Worm (Caenorhabditis elegans) whole organism, L3 larva: ENCODE data around the gene F26C11.4.

Experiments
- R02D3.7 ChIP-seq: fragments of 150-350 bp; optimal IDR thresholded peaks from 2 replicates; lab custom pipeline; 2014; ENCODE audit warnings: missing biosample characterization, missing genetic modification characterization
- ZK546.5 ChIP-seq: sonication (generic microtip); optimal IDR thresholded peaks from 2 replicates; lab custom pipeline; 2017; ENCODE audit warnings: missing biosample characterization, missing genetic modification characterization
- aly-2 ChIP-seq: fragments of 150-350 bp; optimal IDR thresholded peaks from 2 replicates; lab custom pipeline; 2014; ENCODE audit warnings: missing biosample characterization, missing genetic modification characterization
- ama-1 ChIP-seq: fragments of 150-350 bp; optimal IDR thresholded peaks from 2 replicates; lab custom pipeline; 2018
- ceh-16 ChIP-seq: sonication (generic microtip); optimal IDR thresholded peaks from 2 replicates; lab custom pipeline; 2017; ENCODE audit warnings: missing biosample characterization, missing genetic modification characterization
- ceh-28 ChIP-seq: fragments of 150-350 bp; optimal IDR thresholded peaks from 2 replicates; lab custom pipeline; 2014; ENCODE audit warnings: missing biosample characterization, missing genetic modification reagents, missing genetic modification characterization
- ceh-82 ChIP-seq: fragments of 150-350 bp; optimal IDR thresholded peaks from 2 replicates; lab custom pipeline; 2014; ENCODE audit warnings: missing biosample characterization, missing genetic modification characterization
- ceh-9 ChIP-seq: sonication (generic microtip); optimal IDR thresholded peaks from 2 replicates; lab custom pipeline; 2018; ENCODE audit warnings: missing biosample characterization, missing genetic modification characterization
- daf-12 ChIP-seq: fragments of 150-350 bp; optimal IDR thresholded peaks from 2 replicates; lab custom pipeline; 2014; ENCODE audit warnings: missing biosample characterization, missing genetic modification reagents, missing genetic modification characterization
- egl-27 ChIP-seq: sonication (generic microtip); optimal IDR thresholded peaks from 4 replicates; lab custom pipeline; 2017; ENCODE audit warnings: missing biosample characterization, missing genetic modification reagents, missing genetic modification characterization
- egl-5 ChIP-seq: fragments of 150-350 bp; optimal IDR thresholded peaks from 2 replicates; lab custom pipeline; 2017; ENCODE audit warnings: missing biosample characterization, missing genetic modification reagents, missing genetic modification characterization, inconsistent platforms
- elt-1 ChIP-seq: fragments of 150-350 bp; optimal IDR thresholded peaks from 2 replicates; lab custom pipeline; 2014; ENCODE audit warnings: missing biosample characterization, missing genetic modification characterization
- elt-2 ChIP-seq: sonication (generic microtip); optimal IDR thresholded peaks from 2 replicates; lab custom pipeline; 2016; ENCODE audit warnings: missing genetic modification reagents, mild to moderate bottlenecking, missing genetic modification characterization, missing compliant biosample characterization
- elt-3 ChIP-seq, 3 experiments: fragments of 150-350 bp in 1 of 3; sonication (generic microtip) in 2 of 3; optimal IDR thresholded peaks; 2 replicates in 2 of 3; 4 replicates in 1 of 3; lab custom pipeline; 2014 to 2017; ENCODE audit warnings: missing biosample characterization in 3 of 3, missing genetic modification characterization in 3 of 3
- eor-1 ChIP-seq, 2 experiments: fragments of 150-350 bp; optimal IDR thresholded peaks; 2 replicates each; lab custom pipeline; 2014 to 2018; ENCODE audit warnings: missing biosample characterization in 2 of 2, missing genetic modification characterization in 2 of 2
- fkh-10 ChIP-seq: sonication (generic microtip); optimal IDR thresholded peaks from 2 replicates; lab custom pipeline; 2017; ENCODE audit warnings: missing biosample characterization, missing genetic modification reagents, missing genetic modification characterization
- fkh-2 ChIP-seq: fragments of 150-350 bp; optimal IDR thresholded peaks from 2 replicates; lab custom pipeline; 2014; ENCODE audit warnings: missing biosample characterization, missing genetic modification reagents, missing genetic modification characterization
- fos-1 ChIP-seq: fragments of 150-350 bp; optimal IDR thresholded peaks from 2 replicates; lab custom pipeline; 2014; ENCODE audit warnings: missing biosample characterization, missing genetic modification characterization
- hmg-11 ChIP-seq: sonication (generic microtip); optimal IDR thresholded peaks from 2 replicates; lab custom pipeline; 2016; ENCODE audit warnings: missing genetic modification characterization, missing compliant biosample characterization
- jun-1 ChIP-seq: fragments of 150-350 bp; optimal IDR thresholded peaks from 2 replicates; lab custom pipeline; 2014; ENCODE audit warnings: missing biosample characterization, missing genetic modification reagents, missing genetic modification characterization
- lin-15B ChIP-seq: fragments of 150-350 bp; optimal IDR thresholded peaks from 2 replicates; lab custom pipeline; 2014; ENCODE audit warnings: missing biosample characterization, missing genetic modification characterization
- lin-39 ChIP-seq: fragments of 150-350 bp; optimal IDR thresholded peaks from 2 replicates; lab custom pipeline; 2018; ENCODE audit warnings: missing biosample characterization, missing genetic modification reagents, missing genetic modification characterization
- lsy-12 ChIP-seq: sonication (generic microtip); optimal IDR thresholded peaks from 2 replicates; lab custom pipeline; 2016; ENCODE audit warnings: mild to moderate bottlenecking, missing genetic modification characterization, missing compliant biosample characterization
- mdl-1 ChIP-seq: fragments of 150-350 bp; optimal IDR thresholded peaks from 2 replicates; lab custom pipeline; 2014; ENCODE audit warnings: missing biosample characterization, missing genetic modification characterization
- mml-1 ChIP-seq: fragments of 150-350 bp; sonication (generic microtip); optimal IDR thresholded peaks from 3 replicates; lab custom pipeline; 2014; ENCODE audit warnings: missing biosample characterization, missing genetic modification characterization
- nfya-1 ChIP-seq: sonication (generic microtip); optimal IDR thresholded peaks from 2 replicates; lab custom pipeline; 2017; ENCODE audit warnings: missing genetic modification characterization, mild to moderate bottlenecking, missing compliant biosample characterization, antibody characterized with exemption, moderate library complexity; ENCODE audit not compliant: insufficient read depth
- nhr-11 ChIP-seq: fragments of 150-350 bp; optimal IDR thresholded peaks from 2 replicates; lab custom pipeline; 2014; ENCODE audit warnings: missing biosample characterization, missing genetic modification characterization
- nhr-12 ChIP-seq: fragments of 150-350 bp; optimal IDR thresholded peaks from 2 replicates; lab custom pipeline; 2014; ENCODE audit warnings: missing biosample characterization, missing genetic modification characterization
- nhr-23 ChIP-seq: fragments of 150-350 bp; optimal IDR thresholded peaks from 2 replicates; lab custom pipeline; 2014; ENCODE audit warnings: missing biosample characterization, missing genetic modification reagents, missing genetic modification characterization
- nhr-237 ChIP-seq: fragments of 150-350 bp; optimal IDR thresholded peaks from 2 replicates; lab custom pipeline; 2014; ENCODE audit warnings: missing biosample characterization, missing genetic modification characterization
- nhr-25 ChIP-seq: sonication (generic microtip); optimal IDR thresholded peaks from 2 replicates; lab custom pipeline; 2017; ENCODE audit warnings: missing biosample characterization, missing genetic modification characterization
- nhr-28 ChIP-seq: fragments of 150-350 bp; optimal IDR thresholded peaks from 2 replicates; lab custom pipeline; 2014; ENCODE audit warnings: missing biosample characterization, missing genetic modification characterization
- nhr-43 ChIP-seq: sonication (generic microtip); optimal IDR thresholded peaks from 2 replicates; lab custom pipeline; 2016; ENCODE audit warnings: mild to moderate bottlenecking, missing genetic modification characterization, missing compliant biosample characterization; ENCODE audit not compliant: poor library complexity, severe bottlenecking
- nhr-67 ChIP-seq: fragments of 150-350 bp; optimal IDR thresholded peaks from 2 replicates; lab custom pipeline; 2014; ENCODE audit warnings: missing biosample characterization, missing genetic modification characterization
- nhr-76 ChIP-seq: fragments of 150-350 bp; sonication (generic microtip); optimal IDR thresholded peaks from 5 replicates; lab custom pipeline; 2014; ENCODE audit warnings: missing biosample characterization, missing genetic modification characterization
- nhr-77 ChIP-seq: fragments of 150-350 bp; optimal IDR thresholded peaks from 2 replicates; lab custom pipeline; 2014; ENCODE audit warnings: missing biosample characterization, missing genetic modification characterization
- pha-4 ChIP-seq: fragments of 150-350 bp; optimal IDR thresholded peaks from 2 replicates; lab custom pipeline; 2014; ENCODE audit warnings: missing biosample characterization, missing genetic modification reagents, missing genetic modification characterization
- pqm-1 ChIP-seq: fragments of 150-350 bp; optimal IDR thresholded peaks from 2 replicates; lab custom pipeline; 2017; ENCODE audit warnings: missing biosample characterization, missing genetic modification characterization, inconsistent platforms
- sea-2 ChIP-seq: fragments of 150-350 bp; sonication (generic microtip); optimal IDR thresholded peaks from 4 replicates; lab custom pipeline; 2014; ENCODE audit warnings: missing biosample characterization, missing genetic modification reagents, missing genetic modification characterization
- skn-1 ChIP-seq: fragments of 150-350 bp; optimal IDR thresholded peaks from 2 replicates; lab custom pipeline; 2014; ENCODE audit warnings: missing biosample characterization, missing genetic modification characterization
- snpc-4 ChIP-seq: fragments of 150-350 bp; optimal IDR thresholded peaks from 2 replicates; lab custom pipeline; 2014; ENCODE audit warnings: missing biosample characterization, missing genetic modification characterization
- tbx-2 ChIP-seq: sonication (generic microtip); optimal IDR thresholded peaks from 2 replicates; lab custom pipeline; 2016; ENCODE audit warnings: mild to moderate bottlenecking, missing genetic modification characterization, missing compliant biosample characterization
- unc-39 ChIP-seq: sonication (generic microtip); optimal IDR thresholded peaks from 4 replicates; lab custom pipeline; 2017; ENCODE audit warnings: missing biosample characterization, missing genetic modification characterization
- unc-62 ChIP-seq: fragments of 150-350 bp; sonication (generic microtip); optimal IDR thresholded peaks from 4 replicates; lab custom pipeline; 2014; ENCODE audit warnings: missing biosample characterization, missing genetic modification reagents, missing genetic modification characterization
- ztf-11 ChIP-seq: fragments of 150-350 bp; optimal IDR thresholded peaks from 2 replicates; lab custom pipeline; 2014; ENCODE audit warnings: missing biosample characterization, missing genetic modification characterization
- ztf-4 ChIP-seq: fragments of 150-350 bp; optimal IDR thresholded peaks from 2 replicates; lab custom pipeline; 2014; ENCODE audit warnings: missing biosample characterization, missing genetic modification characterization

The F26C11.4 gene

DNA sequence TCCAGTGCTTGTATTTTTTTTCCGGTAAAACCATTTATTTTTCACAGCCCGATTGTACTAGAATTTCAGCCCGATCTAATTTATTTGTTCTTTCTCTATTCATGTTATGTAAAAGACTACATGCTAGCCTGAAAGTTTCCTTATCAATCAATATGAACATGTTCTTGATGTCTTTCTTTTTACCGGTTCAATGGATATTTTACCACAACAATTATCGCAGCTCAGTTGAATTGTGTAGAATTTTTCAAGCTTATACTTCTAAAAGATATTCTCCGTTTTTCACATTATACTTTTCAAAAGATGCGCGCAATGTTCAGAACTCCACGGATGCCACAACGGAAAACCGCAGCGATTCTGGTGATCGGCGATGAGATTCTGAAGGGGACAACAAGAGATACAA, 27.8 kb upstream of the F26C11.4 start, which contains the start of gene flad-1:
flad-1 (plus strand) TSS at position 301 of the 400 bp plus-strand sequence.
- no peak for TF ChIP-seq nhr-237 (tag; lab: Kevin White, UChicago)
- no peak for TF ChIP-seq nhr-11 (tag; lab: Kevin White, UChicago)
- TF ChIP-seq fkh-10 (GFP tag; lab: Kevin White, UChicago): no peak
- no peak for TF ChIP-seq mml-1 (tag; lab: Kevin White, UChicago)
- TF ChIP-seq nhr-77: no peak
- TF ChIP-seq nhr-23 (tag; lab: Kevin White, UChicago): no peak
- TF ChIP-seq sea-2 (GFP tag; lab: Kevin White, UChicago): no peak
- no peak for TF ChIP-seq egl-27 (tag; lab: Kevin White, UChicago)
- no peak for TF ChIP-seq egl-5 (tag; lab: Kevin White, UChicago)
- no peak for TF ChIP-seq jun-1 (tag; lab: Kevin White, UChicago)
- TF ChIP-seq lsy-12 (tag; lab: Kevin White, UChicago): no peak
- TF ChIP-seq ama-1 (lab: Kevin White, UChicago): no peak
- no peak for TF ChIP-seq R02D3.7 (tag; lab: Kevin White, UChicago)
- no peak for TF ChIP-seq elt-2 (tag; lab: Kevin White, UChicago)
- TF ChIP-seq, all 47 proteins: peak for 0

DNA sequence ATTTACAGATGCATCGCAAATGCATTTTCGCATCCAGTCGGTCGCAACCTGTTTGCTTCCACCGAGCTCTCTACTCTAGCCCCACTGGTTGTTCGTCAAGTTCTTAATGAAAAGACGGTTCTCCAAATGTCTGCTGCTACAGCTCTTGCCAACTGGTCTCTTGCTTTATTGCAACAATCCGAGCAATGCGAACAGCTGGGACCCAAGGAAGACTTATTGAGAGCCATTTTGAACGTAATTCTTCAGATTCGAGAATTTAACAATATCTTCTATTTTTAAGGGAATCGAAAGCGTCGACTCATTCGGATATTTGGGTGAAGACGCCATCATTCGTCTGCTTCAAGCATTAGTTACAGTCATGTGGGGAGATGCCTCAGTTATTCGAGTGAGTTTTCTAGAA, 27.2 kb upstream of the F26C11.4 start:
- TF ChIP-seq nhr-76 (tag; lab: Kevin White, UChicago) (no peak), lsy-12 (tag; lab: Kevin White, UChicago) (no peak), elt-1 (tag; lab: Kevin White, UChicago) (no peak), aly-2 (tag; lab: Kevin White, UChicago) (no peak), pha-4 (tag; lab: Kevin White, UChicago) (no peak), ceh-82 (tag; lab: Kevin White, UChicago) (no peak), nhr-237 (tag; lab: Kevin White, UChicago) (no peak), egl-5 (tag; lab: Kevin White, UChicago) (no peak), ztf-11 (no peak)

DNA sequence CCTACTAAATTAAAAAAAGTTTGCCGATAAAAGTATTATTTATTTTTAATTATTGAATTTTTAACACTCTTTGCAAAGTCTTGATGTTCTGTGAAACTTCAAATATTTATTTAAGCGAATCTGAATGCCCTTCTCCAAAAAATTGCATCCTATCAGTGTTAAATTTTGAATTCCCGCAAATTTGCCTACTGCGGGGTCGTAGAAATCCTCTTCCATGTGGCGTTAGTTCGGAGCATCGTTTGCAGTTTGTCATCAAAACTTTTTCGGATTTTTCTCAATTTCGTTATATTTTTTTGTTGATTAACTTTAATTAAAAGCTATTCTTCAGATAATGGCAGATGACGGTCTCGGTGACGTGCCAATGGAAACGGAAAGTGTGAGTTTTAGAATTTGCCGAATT, 24.4 kb upstream of the F26C11.4 start, which contains the start of gene ufd-3:
ufd-3 (plus strand) TSS at position 324 of the 400 bp plus-strand sequence.
- TF ChIP-seq sea-2 (GFP tag; lab: Kevin White, UChicago): no peak
- TF ChIP-seq daf-12 (tag; lab: Kevin White, UChicago): no peak
- no peak for TF ChIP-seq mml-1 (tag; lab: Kevin White, UChicago)
- no peak for TF ChIP-seq unc-62 (GFP tag; lab: Kevin White, UChicago)
- TF ChIP-seq nhr-12 (tag; lab: Kevin White, UChicago): no peak
- peak; percentile 37 for TF ChIP-seq hmg-11 (tag; lab: Kevin White, UChicago)
- TF ChIP-seq nhr-11 (tag; lab: Kevin White, UChicago): peak; percentile 72
- peak; percentile 70 for TF ChIP-seq snpc-4
- peak; percentile 91 for TF ChIP-seq nfya-1 (tag; lab: Kevin White, UChicago)
- peak; percentile 42 for TF ChIP-seq pqm-1 (tag; lab: Kevin White, UChicago)
- no peak for TF ChIP-seq ceh-16 (tag; lab: Kevin White, UChicago)
- TF ChIP-seq nhr-76 (tag; lab: Kevin White, UChicago): no peak
- no peak for TF ChIP-seq elt-3 (tag; optimal IDR thresholded peaks at IDR 0.05; lab: Kevin White, UChicago)
- no peak for TF ChIP-seq ceh-82 (tag; lab: Kevin White, UChicago)
- TF ChIP-seq ceh-28 (tag; lab: Kevin White, UChicago): peak; percentile 46
- no peak for TF ChIP-seq ceh-9
- TF ChIP-seq unc-39: no peak
- no peak for TF ChIP-seq ztf-11
- TF ChIP-seq pha-4 (tag; lab: Kevin White, UChicago): peak; percentile 96
- peak; percentile 81 for TF ChIP-seq lin-39
- TF ChIP-seq elt-2 (tag; lab: Kevin White, UChicago): peak; percentile 29
- TF ChIP-seq egl-27 (tag; lab: Kevin White, UChicago): peak; percentile 7
- TF ChIP-seq jun-1 (tag; lab: Kevin White, UChicago): no peak
- no peak for TF ChIP-seq ZK546.5 (tag; lab: Kevin White, UChicago)
- TF ChIP-seq nhr-28 (tag; lab: Kevin White, UChicago): no peak
- TF ChIP-seq eor-1 (tag; optimal IDR thresholded peaks at IDR 0.05; lab: Kevin White, UChicago): no peak
- TF ChIP-seq mdl-1 (tag; lab: Kevin White, UChicago): no peak
- no peak for TF ChIP-seq elt-1 (tag; lab: Kevin White, UChicago)
- peak; percentile 14 for TF ChIP-seq tbx-2
- no peak for TF ChIP-seq aly-2 (tag; lab: Kevin White, UChicago)
- peak; percentile 90 for TF ChIP-seq nhr-43
- peak; percentile 23 for TF ChIP-seq egl-5 (tag; lab: Kevin White, UChicago)
- no peak for TF ChIP-seq fkh-2 (tag; lab: Kevin White, UChicago)
- no peak for TF ChIP-seq nhr-67 (tag; lab: Kevin White, UChicago)
- peak; percentile 91 for TF ChIP-seq skn-1 (tag; lab: Kevin White, UChicago)
- TF ChIP-seq lin-15B (tag; lab: Kevin White, UChicago): peak; percentile 94
- TF ChIP-seq ztf-4: no peak
- peak; percentile 65 for TF ChIP-seq R02D3.7 (tag; lab: Kevin White, UChicago)
- no peak for TF ChIP-seq fkh-10 (GFP tag; lab: Kevin White, UChicago)
- TF ChIP-seq nhr-237 (tag; lab: Kevin White, UChicago): no peak
- TF ChIP-seq fos-1 (tag; lab: Kevin White, UChicago): no peak
- peak; percentile 76 for TF ChIP-seq nhr-25 (tag; lab: Kevin White, UChicago)
- TF ChIP-seq nhr-23 (tag; lab: Kevin White, UChicago): peak; percentile 89
- TF ChIP-seq lsy-12 (tag; lab: Kevin White, UChicago): peak; percentile 39
- no peak for TF ChIP-seq nhr-77
- TF ChIP-seq ama-1 (lab: Kevin White, UChicago): peak; percentile 33
